Worm (Caenorhabditis elegans): ENCODE measurements around the gene dpy-27.

DNA sequence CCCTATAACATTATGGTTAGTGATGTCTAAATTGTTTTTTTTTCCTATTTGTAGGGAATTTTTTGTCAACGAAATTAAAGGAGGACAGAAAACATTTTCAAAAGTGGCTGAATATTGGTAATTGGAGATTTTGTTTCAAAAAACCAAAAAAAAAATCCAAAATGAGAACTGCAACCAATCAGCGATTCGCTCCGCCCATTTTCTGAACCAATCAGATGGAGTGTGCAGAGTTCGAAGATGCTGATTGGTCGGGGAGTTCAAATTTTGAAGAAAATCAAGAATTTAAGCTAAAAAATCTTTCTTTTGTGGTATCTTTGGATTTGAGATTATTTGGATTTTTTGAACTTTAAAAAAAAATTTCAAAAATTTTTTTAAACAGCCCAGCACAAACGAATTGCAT is 21.1 kb downstream of the dpy-27 start:
- TF ChIP-seq ama-1 (optimal IDR thresholded peaks at IDR 0.05) (no peak), nhr-12 (tag; optimal IDR thresholded peaks at IDR 0.05) (no peak), mdl-1 (tag; optimal IDR thresholded peaks at IDR 0.05) (no peak), unc-62 (GFP tag; optimal IDR thresholded peaks at IDR 0.05) (no peak), pha-4 (tag; optimal IDR thresholded peaks at IDR 0.05) (no peak), nhr-25 (tag; optimal IDR thresholded peaks at IDR 0.05) (no peak), nhr-77 (tag; optimal IDR thresholded peaks at IDR 0.05) (no peak), ceh-28 (tag; optimal IDR thresholded peaks at IDR 0.05) (no peak), nhr-28 (tag; optimal IDR thresholded peaks at IDR 0.05) (no peak), fos-1 (tag; optimal IDR thresholded peaks at IDR 0.05) (no peak), aly-2 (tag; optimal IDR thresholded peaks at IDR 0.05) (no peak), elt-3 (tag; optimal IDR thresholded peaks at IDR 0.05) (no peak)
